Worm (Caenorhabditis elegans) whole organism, late embryonic: ENCODE measurements around the gene ZC239.5.

Experiments
- C38D4.7 ChIP-seq: fragments of 200-800 bp; sonication (Bioruptor generic); optimal IDR thresholded peaks from 2 replicates; lab custom pipeline; 2018; ENCODE audit warnings: mild to moderate bottlenecking, missing genetic modification characterization, moderate library complexity, missing compliant biosample characterization
- K09A11.1 ChIP-seq: sonication (generic microtip); optimal IDR thresholded peaks from 2 replicates; lab custom pipeline; 2017; ENCODE audit warnings: antibody characterized with exemption, mild to moderate bottlenecking, missing genetic modification characterization, missing compliant biosample characterization; ENCODE audit not compliant: insufficient read depth
- T23F11.4 ChIP-seq: fragments of 200-800 bp; sonication (Bioruptor generic); optimal IDR thresholded peaks from 2 replicates; lab custom pipeline; 2018; ENCODE audit warnings: mild to moderate bottlenecking, missing genetic modification characterization, missing compliant biosample characterization
- Y22D7AL.16 ChIP-seq: sonication (generic microtip); optimal IDR thresholded peaks from 2 replicates; lab custom pipeline; 2016; ENCODE audit warnings: missing genetic modification characterization, missing compliant biosample characterization
- ahr-1 ChIP-seq: sonication (generic microtip); optimal IDR thresholded peaks from 2 replicates; lab custom pipeline; 2016; ENCODE audit warnings: missing genetic modification characterization, missing compliant biosample characterization
- ama-1 ChIP-seq: fragments of 150-350 bp; optimal IDR thresholded peaks from 2 replicates; lab custom pipeline; 2014
- ceh-14 ChIP-seq: sonication (generic microtip); optimal IDR thresholded peaks from 2 replicates; lab custom pipeline; 2016; ENCODE audit warnings: missing genotype, missing genetic modification characterization, missing compliant biosample characterization
- ceh-2 ChIP-seq: sonication (generic microtip); optimal IDR thresholded peaks from 2 replicates; lab custom pipeline; 2016; ENCODE audit warnings: missing genotype, missing genetic modification characterization, missing compliant biosample characterization
- ceh-22 ChIP-seq: sonication (generic microtip); optimal IDR thresholded peaks from 2 replicates; lab custom pipeline; 2017; ENCODE audit warnings: missing biosample characterization, missing genetic modification characterization
- ceh-24 ChIP-seq: sonication (generic microtip); optimal IDR thresholded peaks from 2 replicates; lab custom pipeline; 2016; ENCODE audit warnings: mild to moderate bottlenecking, missing genetic modification characterization, missing compliant biosample characterization
- ceh-48 ChIP-seq: sonication (generic microtip); optimal IDR thresholded peaks from 2 replicates; lab custom pipeline; 2016; ENCODE audit warnings: missing genetic modification characterization, inconsistent platforms, missing compliant biosample characterization
- che-1 ChIP-seq: sonication (generic microtip); optimal IDR thresholded peaks from 2 replicates; lab custom pipeline; 2016; ENCODE audit warnings: mild to moderate bottlenecking, missing genetic modification characterization, missing compliant biosample characterization
- dve-1 ChIP-seq: sonication (generic microtip); optimal IDR thresholded peaks from 2 replicates; lab custom pipeline; 2017; ENCODE audit warnings: antibody characterized with exemption, mild to moderate bottlenecking, missing genetic modification characterization, missing compliant biosample characterization
- elt-2 ChIP-seq: sonication (generic microtip); optimal IDR thresholded peaks from 2 replicates; lab custom pipeline; 2016; ENCODE audit warnings: missing genetic modification reagents, missing genetic modification characterization, missing compliant biosample characterization
- elt-4 ChIP-seq: sonication (generic microtip); optimal IDR thresholded peaks from 2 replicates; lab custom pipeline; 2016; ENCODE audit warnings: missing genetic modification characterization, missing compliant biosample characterization
- ets-4 ChIP-seq: sonication (generic microtip); optimal IDR thresholded peaks from 2 replicates; lab custom pipeline; 2016; ENCODE audit warnings: missing genetic modification characterization, missing compliant biosample characterization
- eyg-1 ChIP-seq: sonication (generic microtip); optimal IDR thresholded peaks from 2 replicates; lab custom pipeline; 2016; ENCODE audit warnings: missing genotype, missing genetic modification characterization, missing compliant biosample characterization
- fax-1 ChIP-seq: sonication (generic microtip); optimal IDR thresholded peaks from 2 replicates; lab custom pipeline; 2016; ENCODE audit warnings: missing genotype, missing genetic modification characterization, missing compliant biosample characterization
- fkh-10 ChIP-seq: fragments of 150-350 bp; optimal IDR thresholded peaks from 2 replicates; lab custom pipeline; 2014; ENCODE audit warnings: missing biosample characterization, missing genetic modification reagents, missing genetic modification characterization
- hlh-13 ChIP-seq: fragments of 200-800 bp; sonication (Bioruptor generic); optimal IDR thresholded peaks from 2 replicates; lab custom pipeline; 2018; ENCODE audit warnings: mild to moderate bottlenecking, missing genetic modification characterization, missing compliant biosample characterization
- hlh-30 ChIP-seq: sonication (generic microtip); optimal IDR thresholded peaks from 2 replicates; lab custom pipeline; 2017; ENCODE audit warnings: antibody characterized with exemption, missing genetic modification characterization, missing compliant biosample characterization; ENCODE audit not compliant: insufficient read depth
- lin-11 ChIP-seq: fragments of 200-800 bp; sonication (Bioruptor generic); optimal IDR thresholded peaks from 2 replicates; lab custom pipeline; 2018; ENCODE audit warnings: mild to moderate bottlenecking, missing genetic modification characterization, missing compliant biosample characterization
- madf-2 ChIP-seq: sonication (generic microtip); optimal IDR thresholded peaks from 2 replicates; lab custom pipeline; 2017; ENCODE audit warnings: missing genetic modification characterization, missing compliant biosample characterization
- mec-3 ChIP-seq: sonication (generic microtip); optimal IDR thresholded peaks from 2 replicates; lab custom pipeline; 2016; ENCODE audit warnings: borderline replicate concordance, missing genetic modification characterization, missing compliant biosample characterization
- nfya-1 ChIP-seq: sonication (generic microtip); optimal IDR thresholded peaks from 2 replicates; lab custom pipeline; 2017; ENCODE audit warnings: missing genetic modification characterization, mild to moderate bottlenecking, missing compliant biosample characterization, antibody characterized with exemption, moderate library complexity
- nhr-232 ChIP-seq: sonication (generic microtip); optimal IDR thresholded peaks from 2 replicates; lab custom pipeline; 2016; ENCODE audit warnings: missing genetic modification characterization, missing compliant biosample characterization
- pha-2 ChIP-seq: sonication (generic microtip); optimal IDR thresholded peaks from 2 replicates; lab custom pipeline; 2017; ENCODE audit warnings: mild to moderate bottlenecking, missing genetic modification characterization, missing compliant biosample characterization
- pha-4 ChIP-seq: fragments of 150-350 bp; optimal IDR thresholded peaks from 2 replicates; lab custom pipeline; 2018; ENCODE audit warnings: missing biosample characterization, missing genetic modification reagents, missing genetic modification characterization
- pqm-1 ChIP-seq: sonication (generic microtip); optimal IDR thresholded peaks from 2 replicates; lab custom pipeline; 2016; ENCODE audit warnings: missing genetic modification characterization, missing compliant biosample characterization
- pros-1 ChIP-seq: fragments of 150-350 bp; optimal IDR thresholded peaks from 2 replicates; lab custom pipeline; 2014; ENCODE audit warnings: missing biosample characterization, missing genetic modification reagents, missing genetic modification characterization
- ref-2 ChIP-seq: sonication (generic microtip); optimal IDR thresholded peaks from 2 replicates; lab custom pipeline; 2016; ENCODE audit warnings: missing genetic modification characterization, missing compliant biosample characterization
- sox-2 ChIP-seq: fragments of 200-800 bp; sonication (Bioruptor generic); IDR thresholded peaks from 2 replicates; pipeline ENCODE4 v1.3.6; 2022; ENCODE audit warnings: missing genetic modification reagents, missing genetic modification characterization, missing compliant biosample characterization
- sox-4 ChIP-seq: sonication (generic microtip); optimal IDR thresholded peaks from 2 replicates; lab custom pipeline; 2017; ENCODE audit warnings: mild to moderate bottlenecking, missing genetic modification characterization, inconsistent platforms, missing compliant biosample characterization
- tbx-7 ChIP-seq: sonication (generic microtip); optimal IDR thresholded peaks from 2 replicates; lab custom pipeline; 2016; ENCODE audit warnings: missing genotype, missing genetic modification characterization, missing compliant biosample characterization
- ttx-3 ChIP-seq: sonication (generic microtip); optimal IDR thresholded peaks from 2 replicates; lab custom pipeline; 2016; ENCODE audit warnings: missing genetic modification reagents, missing genetic modification characterization, missing compliant biosample characterization
- ztf-16 ChIP-seq: sonication (generic microtip); optimal IDR thresholded peaks from 2 replicates; lab custom pipeline; 2017; ENCODE audit warnings: missing genetic modification characterization, missing compliant biosample characterization

ZC239.5 gene

ce11 chrII:3222686-3223085 is 12.2 kb downstream of the ZC239.5 start, which contains the start of gene ZC239.13:
ZC239.13 (minus strand) TSS chrII:3222839.
- no peak for TF ChIP-seq Y22D7AL.16 (tag; lab: Kevin White, UChicago)
- TF ChIP-seq nfya-1 (tag; lab: Kevin White, UChicago): no peak
- no peak for TF ChIP-seq C38D4.7 (GFP tag; lab: Kevin White, UChicago)
- TF ChIP-seq dve-1 (tag; lab: Kevin White, UChicago): no peak
- no peak for TF ChIP-seq sox-2
- TF ChIP-seq pha-4 (tag; lab: Kevin White, UChicago): no peak
- TF ChIP-seq hlh-13 (GFP tag; lab: Kevin White, UChicago): no peak
- TF ChIP-seq T23F11.4 (GFP tag; lab: Kevin White, UChicago): no peak
- no peak for TF ChIP-seq ceh-2 (tag; lab: Kevin White, UChicago)
- TF ChIP-seq K09A11.1 (tag; lab: Kevin White, UChicago): no peak
- TF ChIP-seq ztf-16 (tag; lab: Kevin White, UChicago): no peak
- TF ChIP-seq fkh-10 (GFP tag; lab: Kevin White, UChicago): no peak
- no peak for TF ChIP-seq ceh-14 (tag; lab: Kevin White, UChicago)
- TF ChIP-seq sox-4 (tag; lab: Kevin White, UChicago): no peak
- TF ChIP-seq ceh-22: no peak
- no peak for TF ChIP-seq ceh-48
- TF ChIP-seq ama-1 (lab: Kevin White, UChicago): no peak

ce11 chrII:3224631-3225030 is 14.2 kb downstream of the ZC239.5 start, which contains the start of gene ZC239.15:
ZC239.15 (minus strand) TSS chrII:3224731.
- TF ChIP-seq pqm-1 (no peak), madf-2 (tag; lab: Kevin White, UChicago) (no peak), T23F11.4 (GFP tag; lab: Kevin White, UChicago) (no peak), mec-3 (tag; lab: Kevin White, UChicago) (no peak), ahr-1 (tag; lab: Kevin White, UChicago) (no peak), pha-2 (no peak), ztf-16 (tag; lab: Kevin White, UChicago) (no peak), eyg-1 (tag; lab: Kevin White, UChicago) (no peak), nhr-232 (tag; lab: Kevin White, UChicago) (no peak)
- TF ChIP-seq, all 69 proteins: peak for 0

DNA sequence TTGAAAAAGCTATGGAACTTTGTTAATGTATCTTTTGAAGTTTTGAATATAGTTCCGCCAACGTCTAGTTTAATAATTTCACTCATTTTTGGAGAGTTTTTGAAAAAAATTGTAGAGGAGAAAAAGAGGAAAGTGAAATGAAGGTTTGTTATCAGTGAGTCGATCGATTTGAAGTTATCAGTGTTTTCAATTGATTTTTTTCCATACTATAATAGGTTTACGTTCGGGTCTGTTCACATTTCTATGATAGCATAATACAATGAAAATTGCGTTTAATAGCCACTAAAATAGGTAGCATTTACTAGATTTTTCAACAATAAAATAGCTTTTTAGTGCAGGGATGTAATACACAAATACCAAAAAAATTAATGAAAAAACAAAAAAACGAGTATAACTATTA is 14.7 kb downstream of the ZC239.5 start, which contains the start of gene ZC239.16:
TSS of gene ZC239.16 (minus strand) at position 120 of the 400 bp plus-strand sequence.
- TF ChIP-seq madf-2 (tag; lab: Kevin White, UChicago) (no peak), C38D4.7 (GFP tag; lab: Kevin White, UChicago) (no peak), tbx-7 (no peak), fax-1 (tag; lab: Kevin White, UChicago) (no peak), che-1 (tag; lab: Kevin White, UChicago) (no peak), lin-11 (no peak), dve-1 (tag; lab: Kevin White, UChicago) (no peak), Y22D7AL.16 (tag; lab: Kevin White, UChicago) (no peak), ceh-24 (tag; lab: Kevin White, UChicago) (no peak), eyg-1 (tag; lab: Kevin White, UChicago) (no peak), elt-4 (tag; lab: Kevin White, UChicago) (no peak), pros-1 (tag; lab: Kevin White, UChicago) (no peak), ets-4 (tag; lab: Kevin White, UChicago) (no peak), ttx-3 (no peak), hlh-30 (tag; lab: Kevin White, UChicago) (no peak)

- TF ChIP-seq ref-2 (tag; lab: Kevin White, UChicago) (no peak), elt-2 (tag; lab: Kevin White, UChicago) (no peak), madf-2 (tag; lab: Kevin White, UChicago) (no peak)
- TF ChIP-seq, all 69 proteins: peak for 0
Observed at ce11 chrII:3225780-3226179, 15.3 kb downstream of the ZC239.5 start, which contains the start of gene ZC239.17. ZC239.17 (minus strand) TSS chrII:3225880.
